Fruit fly (Drosophila melanogaster) whole organism, embryonic: ENCODE results near the gene CG4972.

Source experiments
- CG11723 ChIP-seq: fragments of 200-800 bp; sonication (Bioruptor generic); optimal IDR thresholded peaks from 2 replicates; lab custom pipeline; 2017; ENCODE audit warnings: missing biosample characterization, mild to moderate bottlenecking, missing genetic modification characterization
- CG12391 ChIP-seq: fragments of 200-800 bp; sonication (Bioruptor generic); optimal IDR thresholded peaks from 3 replicates; lab custom pipeline; 2018; ENCODE audit warnings: missing biosample characterization, mild to moderate bottlenecking, missing genetic modification characterization, moderate library complexity
- CG13123 ChIP-seq: fragments of 200-800 bp; sonication (Bioruptor generic); optimal IDR thresholded peaks from 2 replicates; lab custom pipeline; 2016; ENCODE audit warnings: missing biosample characterization, missing genetic modification characterization
- CG13296 ChIP-seq: fragments of 200-800 bp; sonication (Bioruptor generic); optimal IDR thresholded peaks from 3 replicates; lab custom pipeline; 2018; ENCODE audit warnings: missing biosample characterization, mild to moderate bottlenecking, missing genetic modification characterization
- CG13624 ChIP-seq: fragments of 200-800 bp; sonication (Bioruptor generic); optimal IDR thresholded peaks from 2 replicates; lab custom pipeline; 2016; ENCODE audit warnings: missing biosample characterization, missing genetic modification characterization
- CG14860 ChIP-seq: fragments of 200-800 bp; sonication (Bioruptor generic); IDR thresholded peaks from 3 replicates; pipeline ENCODE4 v1.3.6; 2022; ENCODE audit warnings: missing biosample characterization, missing genetic modification characterization; ENCODE audit not compliant: partially characterized antibody
- CG16863 ChIP-seq: fragments of 200-800 bp; sonication (Bioruptor generic); optimal IDR thresholded peaks from 3 replicates; lab custom pipeline; 2016; ENCODE audit warnings: missing biosample characterization, missing genetic modification characterization
- CG17361 ChIP-seq: fragments of 200-800 bp; sonication (Bioruptor generic); IDR thresholded peaks from 3 replicates; pipeline ENCODE4 v1.3.6; 2022; ENCODE audit warnings: missing biosample characterization, missing genetic modification characterization
- CG17829 ChIP-seq: fragments of 200-800 bp; optimal IDR thresholded peaks from 2 replicates; lab custom pipeline; 2019; ENCODE audit warnings: missing biosample characterization, mild to moderate bottlenecking, missing genetic modification characterization, moderate library complexity
- CG2199 ChIP-seq: fragments of 200-800 bp; sonication (Bioruptor generic); IDR thresholded peaks from 3 replicates; pipeline ENCODE4 v1.3.6; 2022; ENCODE audit warnings: missing biosample characterization, missing genetic modification characterization
- CG30020 ChIP-seq: fragments of 200-800 bp; optimal IDR thresholded peaks from 2 replicates; lab custom pipeline; 2019; ENCODE audit warnings: missing biosample characterization, mild to moderate bottlenecking, missing genetic modification characterization, moderate library complexity
- CG31224 ChIP-seq: fragments of 200-800 bp; sonication (Bioruptor generic); IDR thresholded peaks from 2 replicates; pipeline ENCODE4 v1.3.6; 2022; ENCODE audit warnings: missing biosample characterization, missing genetic modification characterization
- CG31441 ChIP-seq: fragments of 200-800 bp; sonication (Bioruptor generic); IDR thresholded peaks from 2 replicates; pipeline ENCODE4 v1.3.6; 2022; ENCODE audit warnings: missing biosample characterization, missing genetic modification characterization
- CG3281 ChIP-seq: fragments of 200-800 bp; sonication (Bioruptor generic); optimal IDR thresholded peaks from 3 replicates; lab custom pipeline; 2017; ENCODE audit warnings: missing biosample characterization, mild to moderate bottlenecking, missing genetic modification characterization
- CG34422 ChIP-seq: fragments of 200-800 bp; sonication (Bioruptor generic); IDR thresholded peaks from 3 replicates; pipeline ENCODE4 v1.3.6; 2022; ENCODE audit warnings: missing biosample characterization, missing genetic modification characterization
- CG7928 ChIP-seq: fragments of 200-800 bp; sonication (Bioruptor generic); optimal IDR thresholded peaks from 2 replicates; lab custom pipeline; 2017; ENCODE audit warnings: missing biosample characterization, mild to moderate bottlenecking, missing genetic modification characterization
- CG8290 ChIP-seq, 3 experiments: fragments of 200-800 bp; sonication (Bioruptor generic); optimal IDR thresholded peaks; 2 replicates each; lab custom pipeline; 2016 to 2019; ENCODE audit warnings: missing biosample characterization in 3 of 3, missing genetic modification characterization in 3 of 3, mild to moderate bottlenecking in 2 of 3, moderate library complexity in 1 of 3
- CG9727 ChIP-seq: fragments of 200-800 bp; sonication (Bioruptor generic); optimal IDR thresholded peaks from 3 replicates; lab custom pipeline; 2017; ENCODE audit warnings: missing biosample characterization, mild to moderate bottlenecking, missing genetic modification characterization
- Dp ChIP-seq: fragments of 200-800 bp; sonication (Bioruptor generic); optimal IDR thresholded peaks from 2 replicates; lab custom pipeline; 2018; ENCODE audit warnings: missing biosample characterization, mild to moderate bottlenecking, missing genetic modification characterization, moderate library complexity
- E2f2 ChIP-seq: fragments of 200-800 bp; sonication (Bioruptor generic); IDR thresholded peaks from 2 replicates; pipeline ENCODE4 v1.3.6; 2022; ENCODE audit warnings: missing biosample characterization, missing genetic modification characterization
- ERR ChIP-seq: fragments of 200-800 bp; sonication (Bioruptor generic); optimal IDR thresholded peaks from 2 replicates; lab custom pipeline; 2016; ENCODE audit warnings: missing biosample characterization, missing genetic modification characterization
- HLH4C ChIP-seq: fragments of 200-800 bp; sonication (Bioruptor generic); IDR thresholded peaks from 3 replicates; pipeline ENCODE4 v1.3.6; 2022; ENCODE audit warnings: missing biosample characterization, missing genetic modification characterization; ENCODE audit not compliant: partially characterized antibody
- HLH54F ChIP-seq: fragments of 200-800 bp; sonication (Bioruptor generic); optimal IDR thresholded peaks from 3 replicates; lab custom pipeline; 2016; ENCODE audit warnings: missing biosample characterization, missing genetic modification characterization
- HLHmδ ChIP-seq: fragments of 200-800 bp; sonication (Bioruptor generic); optimal IDR thresholded peaks from 2 replicates; lab custom pipeline; 2018; ENCODE audit warnings: missing biosample characterization, mild to moderate bottlenecking, missing genetic modification characterization, moderate library complexity
- HmgZ ChIP-seq: fragments of 200-800 bp; sonication (Bioruptor generic); optimal IDR thresholded peaks from 2 replicates; lab custom pipeline; 2018; ENCODE audit warnings: missing biosample characterization, mild to moderate bottlenecking, missing genetic modification characterization
- Hsf ChIP-seq: fragments of 200-800 bp; sonication (Bioruptor generic); optimal IDR thresholded peaks from 3 replicates; lab custom pipeline; 2016; ENCODE audit warnings: missing biosample characterization, missing genetic modification characterization
- MBD-R2 ChIP-seq: fragments of 200-800 bp; sonication (Bioruptor generic); IDR thresholded peaks from 2 replicates; pipeline ENCODE4 v1.3.6; 2022; ENCODE audit warnings: missing biosample characterization, missing genetic modification characterization
- Nf-YC ChIP-seq: fragments of 200-800 bp; optimal IDR thresholded peaks from 3 replicates; lab custom pipeline; 2019; ENCODE audit warnings: missing biosample characterization, mild to moderate bottlenecking, missing genetic modification characterization, moderate library complexity
- Pdp1 ChIP-seq, 2 experiments: fragments of 200-800 bp; sonication (Bioruptor generic); optimal IDR thresholded peaks; 3 replicates each; lab custom pipeline; 2016; ENCODE audit warnings: missing biosample characterization in 2 of 2, missing genetic modification characterization in 2 of 2, mild to moderate bottlenecking in 1 of 2, moderate library complexity in 1 of 2
- Sry-δ ChIP-seq: fragments of 200-800 bp; sonication (Bioruptor generic); optimal IDR thresholded peaks from 2 replicates; lab custom pipeline; 2016; ENCODE audit warnings: missing biosample characterization, missing genetic modification characterization
- bbx ChIP-seq: fragments of 200-800 bp; sonication (Bioruptor generic); IDR thresholded peaks from 2 replicates; pipeline ENCODE4 v1.3.6; 2022; ENCODE audit warnings: missing biosample characterization, missing genetic modification characterization; ENCODE audit not compliant: partially characterized antibody
- crp ChIP-seq, 2 experiments: fragments of 200-800 bp; sonication (Bioruptor generic); optimal IDR thresholded peaks; 2 replicates in 1 of 2; 3 replicates in 1 of 2; lab custom pipeline; 2017; ENCODE audit warnings: missing biosample characterization in 2 of 2, missing genetic modification characterization in 2 of 2, mild to moderate bottlenecking in 1 of 2, moderate library complexity in 1 of 2
- gce ChIP-seq: fragments of 200-800 bp; sonication (Bioruptor generic); IDR thresholded peaks from 3 replicates; pipeline ENCODE4 v1.3.6; 2022; ENCODE audit warnings: missing biosample characterization, missing genetic modification characterization
- gem ChIP-seq: fragments of 200-800 bp; sonication (Bioruptor generic); optimal IDR thresholded peaks from 2 replicates; lab custom pipeline; 2019; ENCODE audit warnings: missing biosample characterization, mild to moderate bottlenecking, missing genetic modification characterization, moderate library complexity
- grau ChIP-seq: fragments of 200-800 bp; optimal IDR thresholded peaks from 3 replicates; lab custom pipeline; 2019; ENCODE audit warnings: missing biosample characterization, mild to moderate bottlenecking, missing genetic modification characterization, moderate library complexity
- inv ChIP-seq: fragments of 200-800 bp; sonication (Bioruptor generic); IDR thresholded peaks from 2 replicates; pipeline ENCODE4 v1.3.6; 2022; ENCODE audit warnings: missing biosample characterization, missing genetic modification characterization; ENCODE audit not compliant: partially characterized antibody
- lilli ChIP-seq: fragments of 200-800 bp; sonication (Bioruptor generic); optimal IDR thresholded peaks from 3 replicates; lab custom pipeline; 2016; ENCODE audit warnings: missing biosample characterization, missing genetic modification characterization
- mam ChIP-seq: fragments of 200-800 bp; sonication (Bioruptor generic); optimal IDR thresholded peaks from 3 replicates; lab custom pipeline; 2016; ENCODE audit warnings: missing biosample characterization, missing genetic modification characterization
- org-1 ChIP-seq: fragments of 200-800 bp; sonication (Bioruptor generic); optimal IDR thresholded peaks from 2 replicates; lab custom pipeline; 2017; ENCODE audit warnings: missing biosample characterization, missing genetic modification characterization
- phol ChIP-seq: fragments of 200-800 bp; sonication (Bioruptor generic); optimal IDR thresholded peaks from 3 replicates; lab custom pipeline; 2018; ENCODE audit warnings: missing biosample characterization, mild to moderate bottlenecking, missing genetic modification characterization, moderate library complexity
- pzg ChIP-seq: fragments of 200-800 bp; sonication (Bioruptor generic); optimal IDR thresholded peaks from 3 replicates; lab custom pipeline; 2018; ENCODE audit warnings: missing biosample characterization, mild to moderate bottlenecking, missing genetic modification characterization, moderate library complexity
- tll ChIP-seq, 2 experiments: fragments of 200-800 bp in 1 of 2; fragments of >200 bp in 1 of 2; sonication (Bioruptor generic) in 1 of 2; optimal IDR thresholded peaks; 2 replicates each; lab custom pipeline; 2017 to 2019; ENCODE audit warnings: missing biosample characterization in 2 of 2, missing genetic modification characterization in 2 of 2, mild to moderate bottlenecking in 1 of 2, moderate library complexity in 1 of 2

CG4972 gene

DNA sequence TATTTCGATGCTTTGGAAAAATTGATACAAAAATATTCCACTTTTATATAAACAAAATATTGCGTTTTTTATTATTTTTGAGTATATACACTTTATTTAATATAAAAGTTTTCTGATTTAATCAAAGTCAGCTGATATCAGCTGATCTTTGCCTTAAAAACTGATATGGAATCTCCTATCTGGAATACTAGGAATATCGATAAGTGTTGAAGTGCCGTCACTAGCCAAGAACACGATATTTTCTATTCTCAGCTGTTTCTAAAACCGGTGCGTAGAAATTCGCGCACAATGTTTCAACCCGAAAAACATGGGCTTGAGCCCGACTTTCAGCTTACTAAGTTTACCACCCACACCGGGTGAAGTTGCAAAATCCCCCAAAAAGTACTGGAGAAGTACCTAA lies 27.9 kb downstream of the CG4972 start, which contains the start of gene Sps2 (continued):
- peak; percentile 42 for TF ChIP-seq phol (tag; lab: Kevin White, UChicago)
- peak; percentile 18 for TF ChIP-seq Dp (GFP tag; lab: Kevin White, UChicago)
- TF ChIP-seq pzg (GFP tag; lab: Kevin White, UChicago), result peak; percentile 54
- no peak for TF ChIP-seq Hsf (GFP tag; lab: Kevin White, UChicago)
- peak; percentile 23 for TF ChIP-seq HmgZ (tag; lab: Kevin White, UChicago)
- TF ChIP-seq CG8290 (GFP tag; optimal IDR thresholded peaks at IDR 0.05; lab: Kevin White, UChicago), result peak; percentile 48
- TF ChIP-seq CG8290 (tag; optimal IDR thresholded peaks at IDR 0.05; lab: Kevin White, UChicago), result peak in 1 of 2 experiments; percentile 53
- TF ChIP-seq CG30020 (tag; lab: Kevin White, UChicago), result peak; percentile 85
- peak; percentile 33 for TF ChIP-seq gem (tag; lab: Kevin White, UChicago)
- TF ChIP-seq CG17829 (tag; lab: Kevin White, UChicago), result peak; percentile 42
- peak; percentile 37 for TF ChIP-seq CG12391 (tag; lab: Kevin White, UChicago)
- no peak for TF ChIP-seq CG16863
- TF ChIP-seq tll (GFP tag; optimal IDR thresholded peaks at IDR 0.05; lab: Kevin White, UChicago), result peak in 1 of 2 experiments; percentile 44
- peak; percentile 25 for TF ChIP-seq Nf-YC (tag; lab: Kevin White, UChicago)
- TF ChIP-seq CG17361 (GFP tag; lab: Robert Waterston, UW), result 0 out of 3 replicates have a peak, but pooled peaks have one; percentile 15
- no peak for TF ChIP-seq ERR (GFP tag; lab: Kevin White, UChicago)
- peak; percentile 78 for TF ChIP-seq bbx (GFP tag; lab: Robert Waterston, UW)
- peak in 1 of 2 experiments; percentile 27 for TF ChIP-seq Pdp1 (GFP tag; optimal IDR thresholded peaks at IDR 0.05; lab: Kevin White, UChicago)
- TF ChIP-seq CG31441 (GFP tag; lab: Robert Waterston, UW), result 0 out of 2 replicates have a peak, but pooled peaks have one; percentile 9
- TF ChIP-seq CG13123, result no peak
- TF ChIP-seq CG9727 (GFP tag; lab: Kevin White, UChicago), result peak; percentile 33
- TF ChIP-seq CG11723 (GFP tag; lab: Kevin White, UChicago), result no peak
- no peak for TF ChIP-seq CG7928 (GFP tag; lab: Kevin White, UChicago)
- TF ChIP-seq Sry-δ (GFP tag; lab: Kevin White, UChicago), result peak; percentile 84
- TF ChIP-seq E2f2 (GFP tag; lab: Robert Waterston, UW), result peak; percentile 46; the same call in 1 of the 2 replicates
- peak; percentile 1 for TF ChIP-seq mam (GFP tag; lab: Kevin White, UChicago)
- TF ChIP-seq crp (GFP tag; optimal IDR thresholded peaks at IDR 0.05; lab: Kevin White, UChicago), result peak; percentile 82 to 96
- no peak for TF ChIP-seq org-1
- peak; percentile 63 for TF ChIP-seq inv
- TF ChIP-seq CG13624 (GFP tag; lab: Kevin White, UChicago), result peak; percentile 30
- peak; percentile 26 for TF ChIP-seq grau (tag; lab: Kevin White, UChicago)
- peak; percentile 18 for TF ChIP-seq lilli (GFP tag; lab: Kevin White, UChicago)
- no peak for TF ChIP-seq HLHmδ (GFP tag; lab: Kevin White, UChicago)
- TF ChIP-seq CG31224 (GFP tag; lab: Robert Waterston, UW), result no peak
- TF ChIP-seq CG14860, result peak; percentile 40; the same call in 1 of the 3 replicates
- TF ChIP-seq CG2199 (GFP tag; lab: Robert Waterston, UW), result 0 out of 3 replicates have a peak, but pooled peaks have one; percentile 27
- TF ChIP-seq CG3281 (GFP tag; lab: Kevin White, UChicago), result no peak
- TF ChIP-seq gce (GFP tag; lab: Robert Waterston, UW), result no peak
- peak; percentile 89 for TF ChIP-seq MBD-R2 (GFP tag; lab: Robert Waterston, UW)
- peak; percentile 48; the same call in 1 of the 3 replicates for TF ChIP-seq CG34422 (GFP tag; lab: Robert Waterston, UW)
- peak; percentile 18 for TF ChIP-seq CG13296
- no peak for TF ChIP-seq HLH54F (GFP tag; lab: Kevin White, UChicago)
- peak; percentile 53; the same call in 1 of the 3 replicates for TF ChIP-seq HLH4C (GFP tag; lab: Robert Waterston, UW)
